Fruit fly (Drosophila melanogaster): ENCODE measurements around the gene CG43293.
"Not testable (repeated sequence)": the region's sequence is repeated elsewhere in the genome, so short reads cannot be mapped to it uniquely, and the experiment has no call there.

Gene CG43293

dm6 chr3L:6149248-6149647 is 35.7 kb upstream of the CG43293 start, which contains the start of gene Lcp65Ab1:
Lcp65Ab1 (plus strand) TSS chr3L:6149548.
- TF ChIP-seq Hr96, bab1, Mnt (GFP tag; optimal IDR thresholded peaks at IDR 0.05): not testable (repeated sequence)

dm6 chr3L:6150757-6151354 is 34.1 kb upstream of the CG43293 start, which contains the start of the genes Cpr65Ax2 and Lcp65Aa:
Cpr65Ax2 (minus strand) TSS chr3L:6150857.
Lcp65Aa (plus strand) TSS chr3L:6151304.
- not testable (repeated sequence) for TF ChIP-seq CG33017 (tag; optimal IDR thresholded peaks at IDR 0.05); CG5204 (GFP tag; optimal IDR thresholded peaks at IDR 0.05); pad (GFP tag; optimal IDR thresholded peaks at IDR 0.05)

- TF ChIP-seq pad (GFP tag; optimal IDR thresholded peaks at IDR 0.05) (no peak), CG5204 (GFP tag; optimal IDR thresholded peaks at IDR 0.05) (no peak), CG12768 (GFP tag; optimal IDR thresholded peaks at IDR 0.05) (no peak), CG7045 (GFP tag; optimal IDR thresholded peaks at IDR 0.05) (no peak), tj (GFP tag; optimal IDR thresholded peaks at IDR 0.05) (no peak), bab1 (GFP tag; optimal IDR thresholded peaks at IDR 0.05) (no peak), CG1620 (GFP tag; optimal IDR thresholded peaks at IDR 0.05) (no peak), cic (GFP tag; optimal IDR thresholded peaks at IDR 0.05) (no peak), Hr96 (GFP tag; optimal IDR thresholded peaks at IDR 0.05) (no peak), CG14711 (tag; optimal IDR thresholded peaks at IDR 0.05) (no peak), ovo (GFP tag; optimal IDR thresholded peaks at IDR 0.05) (no peak), cnc (optimal IDR thresholded peaks at IDR 0.05) (no peak), kay (GFP tag; ENCODE audit: borderline replicate concordance) (no peak), CG11617 (GFP tag; optimal IDR thresholded peaks at IDR 0.05) (no peak)
Measured at dm6 chr3L:6152531-6152930, 32.5 kb upstream of the CG43293 start, which contains the start of gene Acp65Aa. Acp65Aa (minus strand) TSS chr3L:6152745.

dm6 chr3L:6154951-6155394 is 30.0 kb upstream of the CG43293 start:
- TF ChIP-seq Crg-1 (GFP tag; optimal IDR thresholded peaks at IDR 0.05) (no peak), tj (GFP tag; optimal IDR thresholded peaks at IDR 0.05) (no peak), kay (GFP tag; ENCODE audit: borderline replicate concordance) (no peak), bab1 (GFP tag; optimal IDR thresholded peaks at IDR 0.05) (no peak), Mnt (GFP tag; optimal IDR thresholded peaks at IDR 0.05) (no peak), pad (GFP tag; optimal IDR thresholded peaks at IDR 0.05) (no peak), CG7045 (GFP tag; optimal IDR thresholded peaks at IDR 0.05) (no peak), CG1620 (GFP tag; optimal IDR thresholded peaks at IDR 0.05) (no peak), CG7101 (tag; optimal IDR thresholded peaks at IDR 0.05) (no peak), CG12768 (GFP tag; optimal IDR thresholded peaks at IDR 0.05) (no peak), cnc (optimal IDR thresholded peaks at IDR 0.05) (no peak), CG11617 (GFP tag; optimal IDR thresholded peaks at IDR 0.05) (no peak), toe (GFP tag; optimal IDR thresholded peaks at IDR 0.05) (no peak), Hr96 (GFP tag; optimal IDR thresholded peaks at IDR 0.05) (no peak)

dm6 chr3L:6157327-6158032 is 27.5 kb upstream of the CG43293 start, which contains the start of gene CG13297:
CG13297 (minus strand) TSS chr3L:6157377.
- no peak for TF ChIP-seq pad (GFP tag; optimal IDR thresholded peaks at IDR 0.05)
- no peak for TF ChIP-seq CG33017 (tag; optimal IDR thresholded peaks at IDR 0.05)
- TF ChIP-seq Mnt (GFP tag; optimal IDR thresholded peaks at IDR 0.05), result no peak
- no peak for TF ChIP-seq CG14711 (tag; optimal IDR thresholded peaks at IDR 0.05)
- TF ChIP-seq CG12768 (GFP tag; optimal IDR thresholded peaks at IDR 0.05), result no peak
- TF ChIP-seq Hr96 (GFP tag; optimal IDR thresholded peaks at IDR 0.05), result no peak
- TF ChIP-seq CG11617 (GFP tag; optimal IDR thresholded peaks at IDR 0.05), result no peak
- TF ChIP-seq cnc (optimal IDR thresholded peaks at IDR 0.05), result no peak
- no peak for TF ChIP-seq CG1620 (GFP tag; optimal IDR thresholded peaks at IDR 0.05)
- TF ChIP-seq CG5204 (GFP tag; optimal IDR thresholded peaks at IDR 0.05), result no peak
- TF ChIP-seq CG7045 (GFP tag; optimal IDR thresholded peaks at IDR 0.05), result no peak

- TF ChIP-seq tj (GFP tag; optimal IDR thresholded peaks at IDR 0.05), result no peak
- no peak for TF ChIP-seq CG12768 (GFP tag; optimal IDR thresholded peaks at IDR 0.05)
- no peak for TF ChIP-seq cnc (optimal IDR thresholded peaks at IDR 0.05)
- TF ChIP-seq CG14711 (tag; optimal IDR thresholded peaks at IDR 0.05), result no peak
- no peak for TF ChIP-seq CG11617 (GFP tag; optimal IDR thresholded peaks at IDR 0.05)
- TF ChIP-seq pad (GFP tag; optimal IDR thresholded peaks at IDR 0.05), result no peak
- no peak for TF ChIP-seq CG1620 (GFP tag; optimal IDR thresholded peaks at IDR 0.05)
- TF ChIP-seq Clk (GFP tag; optimal IDR thresholded peaks at IDR 0.05), result no peak
- no peak for TF ChIP-seq kay (GFP tag; ENCODE audit: borderline replicate concordance)
- no peak for TF ChIP-seq cic (GFP tag; optimal IDR thresholded peaks at IDR 0.05)
- TF ChIP-seq toe (GFP tag; optimal IDR thresholded peaks at IDR 0.05), result no peak
- TF ChIP-seq ovo (GFP tag; optimal IDR thresholded peaks at IDR 0.05), result no peak
- TF ChIP-seq CG5204 (GFP tag; optimal IDR thresholded peaks at IDR 0.05), result no peak
- TF ChIP-seq CG33017 (tag; optimal IDR thresholded peaks at IDR 0.05), result no peak
- no peak for TF ChIP-seq bab1 (GFP tag; optimal IDR thresholded peaks at IDR 0.05)
- TF ChIP-seq CG7101 (tag; optimal IDR thresholded peaks at IDR 0.05), result no peak
- TF ChIP-seq Hr96 (GFP tag; optimal IDR thresholded peaks at IDR 0.05), result no peak
Measured at dm6 chr3L:6158530-6158929, 26.5 kb upstream of the CG43293 start, which contains the start of gene Cpr65Ay. Cpr65Ay (minus strand) TSS chr3L:6158630.

Data from whole organism, adult.